Fruit fly (Drosophila melanogaster) whole organism, embryonic: ENCODE data around the gene Pex16.
A peak's percentile ranks its signal among the peaks of the same experiment; 100 is the strongest.

Experiments used
- Atf6 ChIP-seq: fragments of 200-800 bp; sonication (Bioruptor generic); IDR thresholded peaks from 2 replicates; pipeline ENCODE4 v1.3.6; 2022; ENCODE audit warnings: missing biosample characterization, missing genetic modification characterization
- Bdp1 ChIP-seq: fragments of 200-800 bp; sonication (Bioruptor generic); optimal IDR thresholded peaks from 3 replicates; lab custom pipeline; 2016; ENCODE audit warnings: missing biosample characterization, missing genetic modification characterization
- CG10366 ChIP-seq: fragments of 200-800 bp; sonication (Bioruptor generic); IDR thresholded peaks from 2 replicates; pipeline ENCODE4 v1.3.6; 2022; ENCODE audit warnings: missing biosample characterization, missing genetic modification characterization
- CG11695 ChIP-seq: fragments of 200-800 bp; sonication (Bioruptor generic); IDR thresholded peaks from 3 replicates; pipeline ENCODE4 v1.3.6; 2022; ENCODE audit warnings: missing biosample characterization, missing genetic modification characterization
- CG12236 ChIP-seq: fragments of 200-800 bp; sonication (Bioruptor generic); optimal IDR thresholded peaks from 2 replicates; lab custom pipeline; 2016; ENCODE audit warnings: missing biosample characterization, missing genetic modification characterization
- CG12299 ChIP-seq: fragments of 200-800 bp; sonication (Bioruptor generic); optimal IDR thresholded peaks from 2 replicates; lab custom pipeline; 2018; ENCODE audit warnings: missing biosample characterization, mild to moderate bottlenecking, missing genetic modification characterization
- CG12659 ChIP-seq: fragments of 200-800 bp; sonication (Bioruptor generic); optimal IDR thresholded peaks from 3 replicates; lab custom pipeline; 2017; ENCODE audit warnings: mild to moderate bottlenecking, missing biosample characterization, missing genetic modification reagents, missing genetic modification characterization
- CG13894 ChIP-seq: fragments of 200-800 bp; sonication (Bioruptor generic); optimal IDR thresholded peaks from 3 replicates; lab custom pipeline; 2018; ENCODE audit warnings: missing biosample characterization, mild to moderate bottlenecking, missing genetic modification characterization, moderate library complexity
- CG14965 ChIP-seq: fragments of 200-800 bp; sonication (Bioruptor generic); optimal IDR thresholded peaks from 2 replicates; lab custom pipeline; 2016; ENCODE audit warnings: missing biosample characterization, missing genetic modification characterization, borderline replicate concordance
- CG18599 ChIP-seq: fragments of 200-800 bp; sonication (Bioruptor generic); optimal IDR thresholded peaks from 3 replicates; lab custom pipeline; 2017; ENCODE audit warnings: missing biosample characterization, missing genetic modification characterization, mild to moderate bottlenecking, moderate library complexity, missing genetic modification reagents
- CG30020 ChIP-seq: fragments of 200-800 bp; optimal IDR thresholded peaks from 2 replicates; lab custom pipeline; 2019; ENCODE audit warnings: missing biosample characterization, mild to moderate bottlenecking, missing genetic modification characterization, moderate library complexity
- CG3065 ChIP-seq: fragments of 200-800 bp; sonication (Bioruptor generic); optimal IDR thresholded peaks from 2 replicates; lab custom pipeline; 2016; ENCODE audit warnings: missing biosample characterization, missing genetic modification characterization
- CG31365 ChIP-seq: fragments of 200-800 bp; sonication (Bioruptor generic); optimal IDR thresholded peaks from 2 replicates; lab custom pipeline; 2018; ENCODE audit warnings: missing biosample characterization, mild to moderate bottlenecking, missing genetic modification characterization
- CG31388 ChIP-seq: fragments of 200-800 bp; sonication (Bioruptor generic); optimal IDR thresholded peaks from 2 replicates; lab custom pipeline; 2016; ENCODE audit warnings: missing biosample characterization, missing genetic modification characterization
- CG3847 ChIP-seq: fragments of 200-800 bp; sonication (Bioruptor generic); IDR thresholded peaks from 2 replicates; pipeline ENCODE4 v1.3.6; 2022; ENCODE audit warnings: missing biosample characterization, missing genetic modification characterization
- CG4360 ChIP-seq: fragments of 200-800 bp; sonication (Bioruptor generic); IDR thresholded peaks from 2 replicates; pipeline ENCODE4 v1.3.6; 2022; ENCODE audit warnings: missing biosample characterization, missing genetic modification characterization
- CG4707 ChIP-seq: fragments of 200-800 bp; sonication (Bioruptor generic); optimal IDR thresholded peaks from 2 replicates; lab custom pipeline; 2018; ENCODE audit warnings: missing biosample characterization, mild to moderate bottlenecking, missing genetic modification characterization, moderate library complexity
- CG6854 ChIP-seq: fragments of 200-800 bp; sonication (Bioruptor generic); optimal IDR thresholded peaks from 3 replicates; lab custom pipeline; 2017; ENCODE audit warnings: missing biosample characterization, mild to moderate bottlenecking, missing genetic modification characterization
- CG8359 ChIP-seq: fragments of 200-800 bp; sonication (Bioruptor generic); optimal IDR thresholded peaks from 2 replicates; lab custom pipeline; 2017; ENCODE audit warnings: missing biosample characterization, mild to moderate bottlenecking, missing genetic modification characterization, borderline replicate concordance
- CHES-1-like ChIP-seq: fragments of 200-800 bp; sonication (Bioruptor generic); optimal IDR thresholded peaks from 2 replicates; lab custom pipeline; 2016; ENCODE audit warnings: missing biosample characterization, missing genetic modification characterization
- Chrac-16 ChIP-seq: fragments of 200-800 bp; sonication (Bioruptor generic); optimal IDR thresholded peaks from 3 replicates; lab custom pipeline; 2016; ENCODE audit warnings: missing biosample characterization, missing genetic modification characterization
- Dbx ChIP-seq: fragments of 200-800 bp; sonication (Bioruptor generic); IDR thresholded peaks from 3 replicates; pipeline ENCODE4 v1.3.6; 2022; ENCODE audit warnings: missing biosample characterization, missing genetic modification characterization
- Hr78 ChIP-seq, 2 experiments: fragments of 200-800 bp in 1 of 2; fragments of >200 bp in 1 of 2; sonication (Bioruptor generic) in 1 of 2; optimal IDR thresholded peaks; 2 replicates each; lab custom pipeline; 2017 to 2019; ENCODE audit warnings: missing biosample characterization in 2 of 2, missing genetic modification characterization in 2 of 2, mild to moderate bottlenecking in 1 of 2, moderate library complexity in 1 of 2
- Hsf ChIP-seq: fragments of 200-800 bp; sonication (Bioruptor generic); optimal IDR thresholded peaks from 3 replicates; lab custom pipeline; 2016; ENCODE audit warnings: missing biosample characterization, missing genetic modification characterization
- Max ChIP-seq: fragments of 200-800 bp; sonication (Bioruptor generic); optimal IDR thresholded peaks from 2 replicates; lab custom pipeline; 2016; ENCODE audit warnings: missing biosample characterization, mild to moderate bottlenecking, missing genetic modification characterization
- Poxn ChIP-seq: fragments of 200-800 bp; sonication (Bioruptor generic); IDR thresholded peaks from 2 replicates; pipeline ENCODE4 v1.3.6; 2022; ENCODE audit warnings: missing biosample characterization, missing genetic modification characterization
- Rx ChIP-seq: fragments of 200-800 bp; sonication (Bioruptor generic); IDR thresholded peaks from 2 replicates; pipeline ENCODE4 v1.3.6; 2022; ENCODE audit warnings: missing biosample characterization, missing genetic modification characterization
- ap ChIP-seq: fragments of 200-800 bp; sonication (Bioruptor generic); IDR thresholded peaks from 2 replicates; pipeline ENCODE4 v1.3.6; 2022; ENCODE audit warnings: missing biosample characterization, missing genetic modification characterization
- bsh ChIP-seq, 2 experiments: fragments of 200-800 bp; sonication (Bioruptor generic); optimal IDR thresholded peaks; 2 replicates each; lab custom pipeline; 2017 to 2018; ENCODE audit warnings: mild to moderate bottlenecking in 2 of 2, missing biosample characterization in 2 of 2, missing genetic modification characterization in 2 of 2, moderate library complexity in 1 of 2
- cas ChIP-seq: fragments of 200-800 bp; sonication (Bioruptor generic); IDR thresholded peaks from 2 replicates; pipeline ENCODE4 v1.3.6; 2022; ENCODE audit warnings: missing biosample characterization, missing genetic modification characterization
- chinmo ChIP-seq: fragments of 200-800 bp; sonication (Bioruptor generic); IDR thresholded peaks from 4 replicates; pipeline ENCODE4 v1.3.6; 2022; ENCODE audit warnings: missing biosample characterization, missing genetic modification characterization; ENCODE audit not compliant: partially characterized antibody
- cwo ChIP-seq: fragments of 200-800 bp; sonication (Bioruptor generic); optimal IDR thresholded peaks from 3 replicates; lab custom pipeline; 2017; ENCODE audit warnings: missing biosample characterization, missing genetic modification characterization, mild to moderate bottlenecking, moderate library complexity, missing genetic modification reagents
- danr ChIP-seq: fragments of 200-800 bp; sonication (Bioruptor generic); IDR thresholded peaks from 2 replicates; pipeline ENCODE4 v1.3.6; 2022; ENCODE audit warnings: missing biosample characterization, missing genetic modification characterization
- emc ChIP-seq: fragments of 200-800 bp; sonication (Bioruptor generic); optimal IDR thresholded peaks from 2 replicates; lab custom pipeline; 2016; ENCODE audit warnings: missing biosample characterization, missing genetic modification characterization
- fd102C ChIP-seq: fragments of 200-800 bp; sonication (Bioruptor generic); optimal IDR thresholded peaks from 2 replicates; lab custom pipeline; 2018; ENCODE audit warnings: missing biosample characterization, mild to moderate bottlenecking, missing genetic modification characterization, moderate library complexity
- gcm2 ChIP-seq: fragments of 200-800 bp; sonication (Bioruptor generic); optimal IDR thresholded peaks from 2 replicates; lab custom pipeline; 2016; ENCODE audit warnings: missing biosample characterization, missing genetic modification characterization
- her ChIP-seq: fragments of 200-800 bp; sonication (Bioruptor generic); optimal IDR thresholded peaks from 2 replicates; lab custom pipeline; 2016; ENCODE audit warnings: missing biosample characterization, missing genetic modification characterization
- nau ChIP-seq: fragments of 200-800 bp; sonication (Bioruptor generic); optimal IDR thresholded peaks from 3 replicates; lab custom pipeline; 2017; ENCODE audit warnings: missing biosample characterization, mild to moderate bottlenecking, missing genetic modification characterization, missing genetic modification reagents
- otp ChIP-seq: fragments of 200-800 bp; sonication (Bioruptor generic); IDR thresholded peaks from 3 replicates; pipeline ENCODE4, ENCODE4 v1.3.6; 2022; ENCODE audit warnings: missing biosample characterization, missing genetic modification characterization
- rib ChIP-seq: fragments of 200-800 bp; sonication (Bioruptor generic); IDR thresholded peaks from 2 replicates; pipeline ENCODE4 v1.3.6; 2022; ENCODE audit warnings: missing biosample characterization, missing genetic modification characterization
- salm ChIP-seq: fragments of 200-800 bp; sonication (Bioruptor generic); optimal IDR thresholded peaks from 2 replicates; lab custom pipeline; 2018; ENCODE audit warnings: missing biosample characterization, mild to moderate bottlenecking, missing genetic modification characterization
- sqz ChIP-seq: fragments of 200-800 bp; sonication (Bioruptor generic); optimal IDR thresholded peaks from 3 replicates; lab custom pipeline; 2018; ENCODE audit warnings: missing biosample characterization, mild to moderate bottlenecking, missing genetic modification characterization
- sr ChIP-seq: fragments of 200-800 bp; sonication (Bioruptor generic); IDR thresholded peaks from 3 replicates; pipeline ENCODE4 v1.3.6; 2022; ENCODE audit warnings: missing biosample characterization, missing genetic modification characterization
- tin ChIP-seq: fragments of 200-800 bp; sonication (Bioruptor generic); optimal IDR thresholded peaks from 3 replicates; lab custom pipeline; 2016; ENCODE audit warnings: missing biosample characterization, missing genetic modification characterization
- unc-4 ChIP-seq: fragments of 200-800 bp; sonication (Bioruptor generic); IDR thresholded peaks from 2 replicates; pipeline ENCODE4 v1.3.6; 2022; ENCODE audit warnings: missing biosample characterization, missing genetic modification characterization; ENCODE audit not compliant: partially characterized antibody

Gene Pex16

DNA sequence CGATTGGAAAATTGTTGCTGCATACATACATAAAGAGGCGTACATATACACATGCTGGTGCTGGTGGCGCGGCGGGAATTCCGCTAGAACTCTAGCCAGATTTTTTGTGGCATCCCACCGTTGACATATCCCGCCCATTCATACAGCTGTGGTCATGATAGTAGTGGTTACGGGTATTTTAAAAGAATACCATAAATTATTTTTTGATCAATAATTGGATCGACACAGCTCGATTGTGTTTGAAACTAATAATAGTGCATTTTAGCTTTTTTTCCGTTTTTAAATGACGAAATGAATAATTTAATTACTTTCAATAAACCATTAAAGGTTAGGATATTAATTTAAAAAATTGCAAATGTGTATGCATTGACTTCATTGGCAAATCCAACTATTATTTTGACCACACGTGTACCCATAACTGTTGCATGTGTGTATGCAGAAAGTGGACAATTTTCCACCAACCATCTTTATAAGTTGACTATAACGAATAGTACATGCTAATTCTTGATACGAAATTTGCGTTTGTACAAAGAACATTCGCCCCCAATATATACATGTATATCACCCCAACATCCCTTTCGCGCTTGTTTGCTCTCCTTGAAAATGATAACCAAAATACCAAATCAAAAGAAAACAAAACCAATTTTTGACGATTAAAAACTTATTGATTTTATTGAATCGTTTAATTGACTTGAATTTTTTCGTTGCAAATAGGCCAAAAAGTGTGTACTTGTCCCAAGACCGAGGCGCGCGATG lies 6.0 kb downstream of the Pex16 start (continued):
- peak; percentile 64 for TF ChIP-seq Bdp1 (GFP tag; lab: Kevin White, UChicago)
- peak; percentile 38 for TF ChIP-seq her (GFP tag; lab: Kevin White, UChicago)
- peak; percentile 80 for TF ChIP-seq CG12299 (tag; lab: Kevin White, UChicago)
- TF ChIP-seq cas (GFP tag; lab: Robert Waterston, UW): 0 out of 2 replicates have a peak, but pooled peaks have one; percentile 38
- TF ChIP-seq Max (GFP tag; lab: Kevin White, UChicago): peak; percentile 75
- TF ChIP-seq Hr78 (GFP tag; optimal IDR thresholded peaks at IDR 0.05; lab: Kevin White, UChicago): no peak
- peak; percentile 89 for TF ChIP-seq CG11695 (GFP tag; lab: Robert Waterston, UW)
- peak; percentile 80 for TF ChIP-seq CG10366 (GFP tag; lab: Robert Waterston, UW)
- TF ChIP-seq tin (GFP tag; lab: Kevin White, UChicago): peak; percentile 71
- TF ChIP-seq emc (GFP tag; lab: Kevin White, UChicago): peak; percentile 40
- TF ChIP-seq CG6854 (GFP tag; lab: Kevin White, UChicago): peak; percentile 70
- peak; percentile 75 for TF ChIP-seq ap (GFP tag; lab: Robert Waterston, UW)
- peak; percentile 2 to 82 for TF ChIP-seq bsh (GFP tag; optimal IDR thresholded peaks at IDR 0.05; lab: Kevin White, UChicago)

DNA sequence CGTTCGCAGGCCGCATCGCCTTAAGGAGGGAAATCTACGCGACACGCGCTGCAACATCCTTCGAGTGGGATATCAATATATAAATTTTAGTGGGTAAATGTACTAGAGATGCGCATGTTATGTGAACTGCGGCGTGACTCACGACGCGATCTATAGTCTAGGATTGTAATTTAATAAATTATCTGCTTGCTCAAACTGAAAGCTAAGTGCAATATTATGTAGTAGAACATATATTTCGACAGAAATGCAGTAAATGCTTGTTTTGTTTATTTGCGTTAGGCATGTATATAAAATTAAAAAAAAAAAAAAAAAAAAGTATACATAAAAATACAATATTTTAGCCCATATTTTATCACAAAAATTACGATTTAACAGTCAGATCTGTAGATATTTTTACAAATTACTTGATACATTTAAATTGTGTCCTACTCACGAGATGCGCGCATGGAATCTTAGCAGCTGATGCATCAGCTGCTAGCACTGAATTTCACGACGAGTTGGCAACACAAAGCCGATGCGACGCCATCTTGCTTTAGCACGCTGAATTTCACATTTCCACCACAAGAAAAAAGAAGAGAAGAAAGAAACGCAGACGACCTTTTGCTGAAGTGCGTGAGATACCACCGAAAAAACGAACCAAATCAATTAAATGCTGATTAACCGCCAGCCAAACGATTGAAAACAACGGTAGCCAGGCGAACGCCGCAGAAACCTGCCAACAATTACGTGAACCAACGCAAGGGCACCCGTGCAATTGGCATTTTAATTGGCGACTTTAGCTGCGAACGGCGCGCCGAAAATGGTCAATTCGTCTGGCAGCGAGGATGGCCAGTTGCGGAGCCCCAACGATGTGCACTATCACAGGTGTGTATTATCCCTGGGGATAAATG lies 6.8 kb downstream of the Pex16 start, which contains the start of the genes CG4042 and Pitslre:
TSS of gene CG4042 (minus strand) at position 507 of the 890 bp plus-strand sequence.
TSS of gene Pitslre (plus strand) at position 528 of the 890 bp plus-strand sequence.
- TF ChIP-seq CG3847 (GFP tag; lab: Robert Waterston, UW) (peak; percentile 33), gcm2 (GFP tag; lab: Kevin White, UChicago) (no peak), CG31365 (no peak), CG18599 (GFP tag; lab: Kevin White, UChicago) (peak; percentile 34), CG13894 (tag; lab: Kevin White, UChicago) (no peak), CG30020 (tag; lab: Kevin White, UChicago) (peak; percentile 6), otp (no peak), nau (no peak), Rx (GFP tag; lab: Robert Waterston, UW) (no peak), sqz (no peak), unc-4 (GFP tag; lab: Robert Waterston, UW) (peak; percentile 73), CHES-1-like (GFP tag; lab: Kevin White, UChicago) (no peak), CG14965 (GFP tag; lab: Kevin White, UChicago) (no peak), Hsf (GFP tag; lab: Kevin White, UChicago) (peak; percentile 29), CG4360 (GFP tag; lab: Robert Waterston, UW) (no peak), CG8359 (no peak), cwo (GFP tag; lab: Kevin White, UChicago) (peak; percentile 7), CG3065 (GFP tag; lab: Kevin White, UChicago) (no peak), rib (GFP tag; lab: Robert Waterston, UW) (no peak), CG12659 (peak; percentile 21), chinmo (0 out of 4 replicates have a peak, but pooled peaks have one; percentile 15), CG4707 (no peak), fd102C (no peak), salm (tag; lab: Kevin White, UChicago) (no peak), Dbx (GFP tag; lab: Robert Waterston, UW) (0 out of 3 replicates have a peak, but pooled peaks have one; percentile 37), CG31388 (no peak), danr (GFP tag; lab: Robert Waterston, UW) (no peak), Atf6 (GFP tag; lab: Robert Waterston, UW) (0 out of 2 replicates have a peak, but pooled peaks have one; percentile 36), CG12236 (GFP tag; lab: Kevin White, UChicago) (no peak), Poxn (no peak), sr (no peak), Chrac-16 (GFP tag; lab: Kevin White, UChicago) (peak; percentile 60)
